Fruit fly (Drosophila melanogaster) whole organism, adult: Measurements from ENCODE around the gene CG32718.

ENCODE experiments used
- CG11617 ChIP-seq: fragments of 200-800 bp; sonication (Bioruptor generic); optimal IDR thresholded peaks from 2 replicates; lab custom pipeline; 2017; ENCODE audit warnings: mild to moderate bottlenecking, missing biosample characterization, missing genetic modification reagents, missing genetic modification characterization
- CG12768 ChIP-seq: fragments of 200-800 bp; sonication (Bioruptor generic); optimal IDR thresholded peaks from 2 replicates; lab custom pipeline; 2017; ENCODE audit warnings: missing biosample characterization, missing genetic modification characterization, mild to moderate bottlenecking, moderate library complexity, missing genetic modification reagents
- CG14711 ChIP-seq: fragments of 200-800 bp; sonication (Bioruptor generic); optimal IDR thresholded peaks from 2 replicates; lab custom pipeline; 2018; ENCODE audit warnings: missing biosample characterization, mild to moderate bottlenecking, missing genetic modification characterization, moderate library complexity
- CG1620 ChIP-seq: fragments of 200-800 bp; sonication (Bioruptor generic); optimal IDR thresholded peaks from 2 replicates; lab custom pipeline; 2016; ENCODE audit warnings: missing biosample characterization, missing genetic modification characterization
- CG33017 ChIP-seq: fragments of 200-800 bp; sonication (Bioruptor generic); optimal IDR thresholded peaks from 2 replicates; lab custom pipeline; 2018; ENCODE audit warnings: missing biosample characterization, mild to moderate bottlenecking, missing genetic modification characterization, moderate library complexity
- CG5204 ChIP-seq: fragments of 200-800 bp; sonication (Bioruptor generic); optimal IDR thresholded peaks from 2 replicates; lab custom pipeline; 2016; ENCODE audit warnings: missing biosample characterization, missing genetic modification characterization
- CG7045 ChIP-seq: fragments of 200-800 bp; sonication (Bioruptor generic); optimal IDR thresholded peaks from 2 replicates; lab custom pipeline; 2017; ENCODE audit warnings: missing biosample characterization, mild to moderate bottlenecking, missing genetic modification characterization
- CG7101 ChIP-seq: fragments of 200-800 bp; sonication (Bioruptor generic); optimal IDR thresholded peaks from 2 replicates; lab custom pipeline; 2018; ENCODE audit warnings: missing biosample characterization, mild to moderate bottlenecking, missing genetic modification characterization, moderate library complexity
- Clk ChIP-seq: fragments of 200-800 bp; sonication (Bioruptor generic); optimal IDR thresholded peaks from 2 replicates; lab custom pipeline; 2017; ENCODE audit warnings: missing biosample characterization, missing genetic modification characterization
- Crg-1 ChIP-seq: fragments of 200-800 bp; sonication (Bioruptor generic); optimal IDR thresholded peaks from 2 replicates; lab custom pipeline; 2016; ENCODE audit warnings: missing biosample characterization, missing genetic modification characterization
- Hr96 ChIP-seq: fragments of 200-800 bp; sonication (Bioruptor generic); optimal IDR thresholded peaks from 2 replicates; lab custom pipeline; 2016; ENCODE audit warnings: missing biosample characterization, missing genetic modification characterization
- Mnt ChIP-seq: fragments of 200-800 bp; sonication (Bioruptor generic); optimal IDR thresholded peaks from 2 replicates; lab custom pipeline; 2016; ENCODE audit warnings: missing biosample characterization, mild to moderate bottlenecking, missing genetic modification characterization
- bab1 ChIP-seq: fragments of 200-800 bp; sonication (Bioruptor generic); optimal IDR thresholded peaks from 3 replicates; lab custom pipeline; 2019; ENCODE audit warnings: missing biosample characterization, mild to moderate bottlenecking, missing genetic modification characterization, moderate library complexity
- cic ChIP-seq: fragments of 200-800 bp; sonication (Bioruptor generic); optimal IDR thresholded peaks from 2 replicates; lab custom pipeline; 2017; ENCODE audit warnings: missing biosample characterization, mild to moderate bottlenecking, missing genetic modification characterization, moderate library complexity
- cnc ChIP-seq, 2 experiments: fragments of >200 bp; optimal IDR thresholded peaks; 2 replicates each; lab custom pipeline; 2017
- kay ChIP-seq: fragments of 200-800 bp; sonication (Bioruptor generic); peaks from one replicate; lab custom pipeline; 2016; ENCODE audit warnings: missing biosample characterization, missing genetic modification characterization, borderline replicate concordance
- ovo ChIP-seq: fragments of 200-800 bp; sonication (Bioruptor generic); optimal IDR thresholded peaks from 2 replicates; lab custom pipeline; 2016; ENCODE audit warnings: missing biosample characterization, missing genetic modification characterization
- pad ChIP-seq: fragments of 200-800 bp; sonication (Bioruptor generic); optimal IDR thresholded peaks from 3 replicates; lab custom pipeline; 2017; ENCODE audit warnings: missing biosample characterization, missing genetic modification characterization, mild to moderate bottlenecking, moderate library complexity, missing genetic modification reagents
- tj ChIP-seq: fragments of 200-800 bp; sonication (Bioruptor generic); optimal IDR thresholded peaks from 3 replicates; lab custom pipeline; 2017; ENCODE audit warnings: missing biosample characterization, mild to moderate bottlenecking, missing genetic modification characterization, moderate library complexity
- toe ChIP-seq: fragments of 200-800 bp; sonication (Bioruptor generic); optimal IDR thresholded peaks from 2 replicates; lab custom pipeline; 2016; ENCODE audit warnings: missing biosample characterization, missing genetic modification characterization

CG32718 gene

DNA sequence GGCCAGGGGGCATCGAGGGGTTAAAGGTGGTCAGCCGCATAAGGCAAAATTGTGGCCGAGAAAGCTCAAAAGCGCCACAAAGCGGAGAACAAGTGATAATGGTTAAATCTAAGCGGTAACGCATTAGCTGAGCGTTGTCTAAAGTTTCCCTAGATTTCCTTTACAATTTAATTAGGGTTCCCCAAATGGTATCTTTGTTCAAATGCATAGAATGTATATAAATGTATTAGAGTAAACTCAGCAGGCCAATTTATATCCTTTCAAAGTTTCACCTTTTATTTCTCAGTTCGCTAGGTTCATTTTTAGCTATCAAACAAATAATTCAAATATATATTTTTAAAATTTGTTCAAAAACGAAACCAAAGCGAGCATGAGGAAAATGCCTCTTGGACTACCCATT lies at the start of gene CG32718:
TSS of gene CG32718 (plus strand) at position 301 of the 400 bp plus-strand sequence.
- TF ChIP-seq Hr96 (GFP tag; lab: Kevin White, UChicago) (no peak), CG5204 (GFP tag; lab: Kevin White, UChicago) (no peak), CG12768 (GFP tag; lab: Kevin White, UChicago) (no peak), CG1620 (no peak), kay (GFP tag; lab: Kevin White, UChicago) (no peak), CG14711 (tag; lab: Kevin White, UChicago) (no peak), CG7045 (GFP tag; lab: Kevin White, UChicago) (no peak), Mnt (GFP tag; lab: Kevin White, UChicago) (no peak), ovo (GFP tag; lab: Kevin White, UChicago) (no peak), bab1 (GFP tag; lab: Kevin White, UChicago) (no peak), Crg-1 (no peak)

- no peak for TF ChIP-seq bab1 (GFP tag; lab: Kevin White, UChicago)
- peak; percentile 49 for TF ChIP-seq toe (GFP tag; lab: Kevin White, UChicago)
- no peak for TF ChIP-seq Hr96 (GFP tag; lab: Kevin White, UChicago)
- TF ChIP-seq Crg-1, result no peak
- no peak for TF ChIP-seq Clk (GFP tag; lab: Kevin White, UChicago)
- peak; percentile 37 for TF ChIP-seq Mnt (GFP tag; lab: Kevin White, UChicago)
- peak; percentile 57 for TF ChIP-seq pad (GFP tag; lab: Kevin White, UChicago)
- TF ChIP-seq CG5204 (GFP tag; lab: Kevin White, UChicago), result no peak
- no peak for TF ChIP-seq CG33017 (tag; lab: Kevin White, UChicago)
- peak; percentile 61 for TF ChIP-seq CG1620
- peak; percentile 6 for TF ChIP-seq CG12768 (GFP tag; lab: Kevin White, UChicago)
- no peak for TF ChIP-seq cnc (optimal IDR thresholded peaks at IDR 0.05; lab: Kevin White, UChicago)
- peak; percentile 46 for TF ChIP-seq ovo (GFP tag; lab: Kevin White, UChicago)
- TF ChIP-seq CG14711 (tag; lab: Kevin White, UChicago), result peak; percentile 31
- peak; percentile 50 for TF ChIP-seq tj (GFP tag; lab: Kevin White, UChicago)
- peak; percentile 59 for TF ChIP-seq CG7101 (tag; lab: Kevin White, UChicago)
- no peak for TF ChIP-seq cic (GFP tag; lab: Kevin White, UChicago)
- TF ChIP-seq kay (GFP tag; lab: Kevin White, UChicago), result no peak
- peak; percentile 84 for TF ChIP-seq CG11617
- peak; percentile 36 for TF ChIP-seq CG7045 (GFP tag; lab: Kevin White, UChicago)
Measured at dm6 chrX:7728251-7729164, 49.5 kb upstream of the CG32718 start, which contains the start of the genes NELF-B and CG12155. NELF-B (minus strand) TSS chrX:7728361. CG12155 (plus strand) TSS chrX:7728755.

DNA sequence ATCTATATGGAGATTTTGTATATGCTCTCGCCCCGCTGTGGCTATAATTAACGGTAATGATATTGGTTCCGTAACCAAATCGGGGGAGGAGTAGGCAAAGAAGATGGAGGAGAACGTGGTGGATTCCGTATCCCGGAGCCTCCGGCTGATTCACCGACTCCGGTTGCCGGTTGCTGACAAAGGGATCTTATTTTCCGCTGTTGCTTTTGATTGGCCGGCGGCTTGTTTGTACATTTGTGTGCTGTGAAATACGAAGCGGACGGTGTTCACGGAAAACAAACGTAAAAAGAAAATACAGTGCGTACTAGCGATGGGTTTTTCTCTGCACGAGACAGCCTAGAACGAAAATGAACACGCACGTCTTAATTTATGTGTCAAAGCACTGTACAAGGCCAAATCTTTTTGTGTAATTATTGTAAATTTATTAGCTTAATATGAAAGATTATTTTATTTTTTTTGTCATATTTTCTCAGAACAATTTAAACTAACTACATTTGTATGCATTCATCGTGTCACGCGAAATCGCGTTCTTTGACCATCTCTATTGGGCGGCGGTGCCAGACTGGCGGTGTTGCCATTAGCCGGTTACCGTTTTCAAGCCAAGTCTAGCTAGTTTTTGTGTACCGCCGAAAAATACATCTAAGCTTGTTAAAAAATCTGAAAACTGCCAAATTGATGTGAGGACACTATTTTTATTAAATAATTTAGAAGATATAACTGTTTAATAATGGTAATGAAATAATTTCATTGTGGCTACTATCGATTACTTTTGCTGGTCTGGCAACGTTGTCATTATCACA lies 43.7 kb upstream of the CG32718 start, which contains the start of the genes Pdp and Rab39:
TSS of gene Pdp (minus strand) at position 521 of the 800 bp plus-strand sequence.
TSS of gene Rab39 (plus strand) at position 793 of the 800 bp plus-strand sequence.
- TF ChIP-seq ovo (GFP tag; lab: Kevin White, UChicago) (peak; percentile 77), kay (GFP tag; lab: Kevin White, UChicago) (no peak), CG7101 (tag; lab: Kevin White, UChicago) (peak; percentile 87), pad (GFP tag; lab: Kevin White, UChicago) (peak; percentile 69), Mnt (GFP tag; lab: Kevin White, UChicago) (peak; percentile 82), Crg-1 (peak; percentile 82), Clk (GFP tag; lab: Kevin White, UChicago) (peak; percentile 20), CG33017 (tag; lab: Kevin White, UChicago) (peak; percentile 62), cic (GFP tag; lab: Kevin White, UChicago) (no peak), Hr96 (GFP tag; lab: Kevin White, UChicago) (no peak), CG5204 (GFP tag; lab: Kevin White, UChicago) (peak; percentile 77), bab1 (GFP tag; lab: Kevin White, UChicago) (peak; percentile 86), cnc (optimal IDR thresholded peaks at IDR 0.05; lab: Kevin White, UChicago) (no peak), tj (GFP tag; lab: Kevin White, UChicago) (peak; percentile 63), CG7045 (GFP tag; lab: Kevin White, UChicago) (peak; percentile 56), toe (GFP tag; lab: Kevin White, UChicago) (peak; percentile 83), CG14711 (tag; lab: Kevin White, UChicago) (peak; percentile 79), CG12768 (GFP tag; lab: Kevin White, UChicago) (peak; percentile 65), CG1620 (peak; percentile 89), CG11617 (peak; percentile 85)

DNA sequence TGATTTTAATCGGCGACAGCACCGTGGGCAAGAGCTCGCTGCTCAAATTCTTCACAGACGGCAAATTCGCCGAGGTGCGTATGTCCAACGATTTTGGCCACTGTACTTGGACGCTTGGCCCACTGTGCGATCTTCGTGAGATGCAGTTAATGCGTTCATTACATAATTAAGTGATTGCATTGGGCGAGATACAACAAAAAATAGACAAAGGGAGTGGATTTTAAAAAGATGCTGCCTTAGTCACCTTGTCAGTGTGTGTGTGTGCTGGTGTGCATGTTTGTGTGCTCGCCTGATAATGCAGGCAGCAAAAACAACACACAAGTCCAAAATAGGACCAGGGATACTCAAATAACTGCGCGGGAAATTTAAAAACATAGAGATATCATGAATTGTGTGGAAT lies 42.7 kb upstream of the CG32718 start:
- no peak for TF ChIP-seq ovo (GFP tag; lab: Kevin White, UChicago)
- no peak for TF ChIP-seq CG7045 (GFP tag; lab: Kevin White, UChicago)
- TF ChIP-seq CG12768 (GFP tag; lab: Kevin White, UChicago), result no peak
- no peak for TF ChIP-seq Mnt (GFP tag; lab: Kevin White, UChicago)
- no peak for TF ChIP-seq Hr96 (GFP tag; lab: Kevin White, UChicago)
- TF ChIP-seq Clk (GFP tag; lab: Kevin White, UChicago), result no peak
- no peak for TF ChIP-seq CG14711 (tag; lab: Kevin White, UChicago)
- no peak for TF ChIP-seq CG1620
- TF ChIP-seq cnc (optimal IDR thresholded peaks at IDR 0.05; lab: Kevin White, UChicago), result no peak
- TF ChIP-seq cic (GFP tag; lab: Kevin White, UChicago), result no peak
- no peak for TF ChIP-seq bab1 (GFP tag; lab: Kevin White, UChicago)
- TF ChIP-seq toe (GFP tag; lab: Kevin White, UChicago), result no peak
- TF ChIP-seq CG33017 (tag; lab: Kevin White, UChicago), result no peak
- no peak for TF ChIP-seq CG5204 (GFP tag; lab: Kevin White, UChicago)
- no peak for TF ChIP-seq kay (GFP tag; lab: Kevin White, UChicago)
- no peak for TF ChIP-seq CG7101 (tag; lab: Kevin White, UChicago)
- no peak for TF ChIP-seq CG11617
- TF ChIP-seq pad (GFP tag; lab: Kevin White, UChicago), result no peak
- no peak for TF ChIP-seq Crg-1
